Fruit fly (Drosophila melanogaster) whole organism, wandering third instar larva: ENCODE results near the gene CG17026.

Experiments
- Abd-B ChIP-seq: fragments of >200 bp; optimal IDR thresholded peaks from 2 replicates; lab custom pipeline; 2017; ENCODE audit warnings: missing biosample characterization, missing genetic modification characterization
- CG32264 ChIP-seq: fragments of 200-800 bp; sonication (Bioruptor generic); optimal IDR thresholded peaks from 2 replicates; lab custom pipeline; 2016; ENCODE audit warnings: missing biosample characterization, missing genetic modification characterization
- CG9705 ChIP-seq: fragments of 200-800 bp; sonication (Bioruptor generic); optimal IDR thresholded peaks from 2 replicates; lab custom pipeline; 2018; ENCODE audit warnings: missing biosample characterization, mild to moderate bottlenecking, missing genetic modification characterization
- CrebA ChIP-seq: fragments of 200-800 bp; sonication (Bioruptor generic); optimal IDR thresholded peaks from 2 replicates; lab custom pipeline; 2016; ENCODE audit warnings: missing biosample characterization, mild to moderate bottlenecking, missing genetic modification characterization, borderline replicate concordance
- Dfd ChIP-seq: fragments of >200 bp; optimal IDR thresholded peaks from 2 replicates; lab custom pipeline; 2017; ENCODE audit warnings: missing biosample characterization, missing genetic modification characterization
- Dif ChIP-seq: fragments of 200-275, 200-300 bp; sonication (Bioruptor generic); optimal IDR thresholded peaks from 2 replicates; lab custom pipeline; 2018; ENCODE audit warnings: missing biosample characterization, missing genetic modification characterization; ENCODE audit not compliant: partially characterized antibody
- HLH106 ChIP-seq: fragments of 200-800 bp; optimal IDR thresholded peaks from 3 replicates; lab custom pipeline; 2019; ENCODE audit warnings: missing biosample characterization, mild to moderate bottlenecking, missing genetic modification characterization, moderate library complexity
- Hnf4 ChIP-seq: fragments of 200-800 bp; sonication (Bioruptor generic); optimal IDR thresholded peaks from 2 replicates; lab custom pipeline; 2016; ENCODE audit warnings: missing biosample characterization, mild to moderate bottlenecking, missing genetic modification characterization
- Hr78 ChIP-seq: fragments of >200 bp; optimal IDR thresholded peaks from 2 replicates; lab custom pipeline; 2017; ENCODE audit warnings: missing biosample characterization, missing genetic modification characterization
- Hr83 ChIP-seq: fragments of 200-300 bp; sonication (Bioruptor generic); optimal IDR thresholded peaks from 2 replicates; lab custom pipeline; 2016; ENCODE audit warnings: missing biosample characterization, mild to moderate bottlenecking, missing genetic modification characterization, moderate library complexity; ENCODE audit not compliant: poor library complexity, severe bottlenecking
- Jra ChIP-seq: sonication (Bioruptor generic); optimal IDR thresholded peaks from 2 replicates; lab custom pipeline; 2016; ENCODE audit warnings: missing biosample characterization, missing genetic modification characterization
- Mio ChIP-seq: sonication (Bioruptor generic); optimal IDR thresholded peaks from 2 replicates; lab custom pipeline; 2016; ENCODE audit warnings: missing biosample characterization, missing genetic modification characterization
- OdsH ChIP-seq: fragments of 200-800 bp; sonication (Bioruptor generic); optimal IDR thresholded peaks from 2 replicates; lab custom pipeline; 2016; ENCODE audit warnings: missing biosample characterization, mild to moderate bottlenecking, missing genetic modification characterization
- Rel ChIP-seq, 2 experiments: fragments of 200-800 bp; sonication (Bioruptor generic) in 1 of 2; optimal IDR thresholded peaks; 2 replicates in 1 of 2; 3 replicates in 1 of 2; lab custom pipeline; 2016 to 2019; ENCODE audit warnings: mild to moderate bottlenecking in 2 of 2, missing biosample characterization in 2 of 2, missing genetic modification characterization in 2 of 2, moderate library complexity in 1 of 2
- Sp1 ChIP-seq: fragments of 200-800 bp; sonication (Bioruptor generic); optimal IDR thresholded peaks from 3 replicates; lab custom pipeline; 2019; ENCODE audit warnings: missing biosample characterization, mild to moderate bottlenecking, missing genetic modification characterization, moderate library complexity
- Vsx2 ChIP-seq: fragments of 200-300, 225-300 bp; sonication (Bioruptor generic); optimal IDR thresholded peaks from 2 replicates; lab custom pipeline; 2018; ENCODE audit warnings: missing biosample characterization, missing genetic modification characterization; ENCODE audit not compliant: partially characterized antibody
- br ChIP-seq: fragments of 200-800 bp; sonication (Bioruptor generic); optimal IDR thresholded peaks from 2 replicates; lab custom pipeline; 2016; ENCODE audit warnings: missing biosample characterization, missing genetic modification characterization
- brk ChIP-seq: fragments of 200-800 bp; sonication (Bioruptor generic); optimal IDR thresholded peaks from 2 replicates; lab custom pipeline; 2016; ENCODE audit warnings: missing biosample characterization, mild to moderate bottlenecking, missing genetic modification characterization
- dl ChIP-seq, 2 experiments: fragments of 175-275, 200-275 bp in 1 of 2; fragments of 200-275 bp in 1 of 2; sonication (Bioruptor generic); optimal IDR thresholded peaks; lab custom pipeline; 2018; ENCODE audit warnings: mild to moderate bottlenecking in 2 of 2, missing biosample characterization in 2 of 2, missing genetic modification characterization in 2 of 2, moderate library complexity in 2 of 2; ENCODE audit not compliant: partially characterized antibody in 2 of 2, insufficient read depth in 1 of 2
- dmrt93B ChIP-seq: fragments of 200-800 bp; sonication (Bioruptor generic); optimal IDR thresholded peaks from 2 replicates; lab custom pipeline; 2018; ENCODE audit warnings: missing biosample characterization, mild to moderate bottlenecking, missing genetic modification characterization
- dsf ChIP-seq: sonication (Bioruptor generic); optimal IDR thresholded peaks from 2 replicates; lab custom pipeline; 2016; ENCODE audit warnings: missing biosample characterization, missing genetic modification characterization, borderline replicate concordance
- ey ChIP-seq: fragments of 200-800 bp; sonication (Bioruptor generic); optimal IDR thresholded peaks from 2 replicates; lab custom pipeline; 2016; ENCODE audit warnings: missing biosample characterization, missing genetic modification characterization
- foxo ChIP-seq, 2 experiments: fragments of 200-800 bp; sonication (Bioruptor generic); optimal IDR thresholded peaks; 2 replicates in 1 of 2; 3 replicates in 1 of 2; lab custom pipeline; 2016 to 2017; ENCODE audit warnings: missing biosample characterization in 2 of 2, missing genetic modification characterization in 2 of 2
- fru ChIP-seq: fragments of 200-800 bp; sonication (Bioruptor generic); optimal IDR thresholded peaks from 3 replicates; lab custom pipeline; 2016; ENCODE audit warnings: missing biosample characterization, mild to moderate bottlenecking, missing genetic modification characterization
- h ChIP-seq: fragments of 200-800 bp; sonication (Bioruptor generic); optimal IDR thresholded peaks from 3 replicates; lab custom pipeline; 2016; ENCODE audit warnings: missing biosample characterization, mild to moderate bottlenecking, missing genetic modification characterization
- jim ChIP-seq: fragments of 175-275, 200-325 bp; sonication (Bioruptor generic); optimal IDR thresholded peaks from 2 replicates; lab custom pipeline; 2016; ENCODE audit warnings: missing biosample characterization, mild to moderate bottlenecking, missing genetic modification characterization
- lola ChIP-seq: fragments of >200 bp; optimal IDR thresholded peaks from 2 replicates; lab custom pipeline; 2017; ENCODE audit warnings: missing biosample characterization, missing genetic modification characterization
- pan ChIP-seq: fragments of >200 bp; optimal IDR thresholded peaks from 2 replicates; lab custom pipeline; 2017
- psq ChIP-seq: fragments of 200-800 bp; sonication (Bioruptor generic); optimal IDR thresholded peaks from 3 replicates; lab custom pipeline; 2017; ENCODE audit warnings: missing biosample characterization, mild to moderate bottlenecking, missing genetic modification characterization, moderate library complexity
- rgr ChIP-seq: fragments of 200-800 bp; sonication (Bioruptor generic); optimal IDR thresholded peaks from 3 replicates; lab custom pipeline; 2016; ENCODE audit warnings: missing biosample characterization, mild to moderate bottlenecking, missing genetic modification characterization
- sage ChIP-seq: fragments of 200-800 bp; sonication (Bioruptor generic); optimal IDR thresholded peaks from 2 replicates; lab custom pipeline; 2016; ENCODE audit warnings: missing biosample characterization, mild to moderate bottlenecking, missing genetic modification characterization
- sv ChIP-seq: fragments of 200-800 bp; sonication (Bioruptor generic); optimal IDR thresholded peaks from 3 replicates; lab custom pipeline; 2016; ENCODE audit warnings: missing biosample characterization, missing genetic modification characterization
- tai ChIP-seq: sonication (Bioruptor generic); optimal IDR thresholded peaks from 2 replicates; lab custom pipeline; 2016; ENCODE audit warnings: missing biosample characterization, missing genetic modification characterization
- usp ChIP-seq: fragments of >200 bp; optimal IDR thresholded peaks from 2 replicates; lab custom pipeline; 2017; ENCODE audit warnings: missing biosample characterization, missing genetic modification characterization
- woc ChIP-seq: sonication (Bioruptor generic); optimal IDR thresholded peaks from 2 replicates; lab custom pipeline; 2016; ENCODE audit warnings: missing biosample characterization, mild to moderate bottlenecking, missing genetic modification characterization

The CG17026 gene

dm6 chr3L:16001164-16001679, 26.1 kb downstream of the CG17026 start:
- no peak for TF ChIP-seq Mio (GFP tag; lab: Kevin White, UChicago)
- peak; percentile 6 for TF ChIP-seq CG32264 (GFP tag; lab: Kevin White, UChicago)
- peak; percentile 38 for TF ChIP-seq psq (GFP tag; lab: Kevin White, UChicago)
- peak; percentile 54 for TF ChIP-seq Sp1 (GFP tag; lab: Kevin White, UChicago)
- peak; percentile 62 for TF ChIP-seq HLH106 (tag; lab: Kevin White, UChicago)
- peak; percentile 30 for TF ChIP-seq woc (GFP tag; lab: Kevin White, UChicago)
- no peak for TF ChIP-seq CG9705 (GFP tag; lab: Kevin White, UChicago)
- peak; percentile 47 for TF ChIP-seq Hnf4
- TF ChIP-seq foxo (GFP tag; optimal IDR thresholded peaks at IDR 0.05; lab: Kevin White, UChicago), result peak in 1 of 2 experiments; percentile 68
- TF ChIP-seq ey, result peak; percentile 77
- no peak for TF ChIP-seq Rel (GFP tag; optimal IDR thresholded peaks at IDR 0.05; lab: Kevin White, UChicago)
- TF ChIP-seq Rel (tag; optimal IDR thresholded peaks at IDR 0.05; lab: Kevin White, UChicago), result peak; percentile 58
- TF ChIP-seq Hr83, result no peak
- peak; percentile 66 for TF ChIP-seq rgr (GFP tag; lab: Kevin White, UChicago)
- peak; percentile 55 for TF ChIP-seq sv (GFP tag; lab: Kevin White, UChicago)
- peak; percentile 79 for TF ChIP-seq OdsH (GFP tag; lab: Kevin White, UChicago)
- TF ChIP-seq h (GFP tag; lab: Kevin White, UChicago), result peak; percentile 76
- TF ChIP-seq dmrt93B (GFP tag; lab: Kevin White, UChicago), result no peak
- peak; percentile 70 for TF ChIP-seq fru (GFP tag; lab: Kevin White, UChicago)
- TF ChIP-seq brk (GFP tag; lab: Kevin White, UChicago), result peak; percentile 42
- TF ChIP-seq lola, result no peak
- peak; percentile 34 for TF ChIP-seq Jra (GFP tag; lab: Kevin White, UChicago)
- peak; percentile 66 for TF ChIP-seq br (GFP tag; lab: Kevin White, UChicago)
- TF ChIP-seq dsf (GFP tag; lab: Kevin White, UChicago), result no peak
- TF ChIP-seq, all 38 proteins: peak for 17

- TF ChIP-seq Vsx2 (GFP tag; lab: Kevin White, UChicago) (no peak), Sp1 (GFP tag; lab: Kevin White, UChicago) (no peak), sv (GFP tag; lab: Kevin White, UChicago) (no peak), Hr78 (no peak), fru (GFP tag; lab: Kevin White, UChicago) (peak; percentile 34), pan (lab: Kevin White, UChicago) (no peak), CrebA (GFP tag; lab: Kevin White, UChicago) (peak; percentile 11), woc (GFP tag; lab: Kevin White, UChicago) (no peak), psq (GFP tag; lab: Kevin White, UChicago) (peak; percentile 12), usp (GFP tag; lab: Kevin White, UChicago) (no peak)
These were observed 27.0 kb downstream of the CG17026 start for dm6 chr3L:16002116-16002716.

- TF ChIP-seq Abd-B (GFP tag; lab: Kevin White, UChicago), result no peak
- TF ChIP-seq jim, result no peak
- no peak for TF ChIP-seq Hr78
- TF ChIP-seq OdsH (GFP tag; lab: Kevin White, UChicago), result peak; percentile 51
- TF ChIP-seq sv (GFP tag; lab: Kevin White, UChicago), result peak; percentile 37
- peak; percentile 33 for TF ChIP-seq dsf (GFP tag; lab: Kevin White, UChicago)
- TF ChIP-seq h (GFP tag; lab: Kevin White, UChicago), result peak; percentile 52
- TF ChIP-seq Hr83, result peak; percentile 28
- TF ChIP-seq Dfd (GFP tag; lab: Kevin White, UChicago), result no peak
- TF ChIP-seq woc (GFP tag; lab: Kevin White, UChicago), result peak; percentile 61
- peak; percentile 38 for TF ChIP-seq rgr (GFP tag; lab: Kevin White, UChicago)
- TF ChIP-seq brk (GFP tag; lab: Kevin White, UChicago), result no peak
- TF ChIP-seq Rel (GFP tag; optimal IDR thresholded peaks at IDR 0.05; lab: Kevin White, UChicago), result peak; percentile 25
- peak; percentile 88 for TF ChIP-seq Rel (tag; optimal IDR thresholded peaks at IDR 0.05; lab: Kevin White, UChicago)
- no peak for TF ChIP-seq lola
- TF ChIP-seq Vsx2 (GFP tag; lab: Kevin White, UChicago), result no peak
- TF ChIP-seq CG32264 (GFP tag; lab: Kevin White, UChicago), result no peak
- TF ChIP-seq Dif (GFP tag; lab: Kevin White, UChicago), result no peak
- peak; percentile 59 for TF ChIP-seq Hnf4
- TF ChIP-seq foxo (GFP tag; optimal IDR thresholded peaks at IDR 0.05; lab: Kevin White, UChicago), result peak; percentile 39 to 63
- peak; percentile 10 for TF ChIP-seq sage (GFP tag; lab: Kevin White, UChicago)
- peak; percentile 45 for TF ChIP-seq fru (GFP tag; lab: Kevin White, UChicago)
- peak; percentile 74 for TF ChIP-seq HLH106 (tag; lab: Kevin White, UChicago)
- peak; percentile 10 for TF ChIP-seq CG9705 (GFP tag; lab: Kevin White, UChicago)
- TF ChIP-seq dl (GFP tag; optimal IDR thresholded peaks at IDR 0.05; lab: Kevin White, UChicago; ENCODE audit: insufficient read depth in 1 of 2, partially characterized antibody in 2 of 2), result no peak
- peak; percentile 4 for TF ChIP-seq dmrt93B (GFP tag; lab: Kevin White, UChicago)
- no peak for TF ChIP-seq Mio (GFP tag; lab: Kevin White, UChicago)
- TF ChIP-seq Jra (GFP tag; lab: Kevin White, UChicago), result peak; percentile 31
- peak; percentile 97 for TF ChIP-seq psq (GFP tag; lab: Kevin White, UChicago)
- TF ChIP-seq Sp1 (GFP tag; lab: Kevin White, UChicago), result peak; percentile 69
- no peak for TF ChIP-seq tai (GFP tag; lab: Kevin White, UChicago)
- TF ChIP-seq usp (GFP tag; lab: Kevin White, UChicago), result no peak
- TF ChIP-seq ey, result peak; percentile 57
- no peak for TF ChIP-seq pan (lab: Kevin White, UChicago)
These were observed 29.5 kb downstream of the CG17026 start, which contains the start of the genes hzg and mRpS31 for dm6 chr3L:16004401-16005237. TSS of gene hzg (minus strand) at chr3L:16004736. TSS of gene mRpS31 (plus strand) at chr3L:16005193.
